Worm (Caenorhabditis elegans) whole organism, early embryonic: ENCODE results near the gene F19C6.5.

Source experiments
- ama-1 ChIP-seq: fragments of 150-350 bp; optimal IDR thresholded peaks from 2 replicates; lab custom pipeline; 2014
- ceh-13 ChIP-seq: fragments of 200-800 bp; sonication (Bioruptor generic); optimal IDR thresholded peaks from 2 replicates; lab custom pipeline; 2018; ENCODE audit warnings: mild to moderate bottlenecking, missing genetic modification characterization, missing compliant biosample characterization
- ets-7 ChIP-seq: sonication (generic microtip); optimal IDR thresholded peaks from 2 replicates; lab custom pipeline; 2016; ENCODE audit warnings: missing genotype, missing genetic modification characterization, missing compliant biosample characterization
- flt-1 ChIP-seq: fragments of 200-800 bp; sonication (Bioruptor generic); IDR thresholded peaks from 2 replicates; pipeline ENCODE4 v1.3.6; 2022; ENCODE audit warnings: missing genetic modification characterization, missing compliant biosample characterization
- sea-1 ChIP-seq: fragments of 200-800 bp; sonication (Bioruptor generic); conservative IDR thresholded peaks from 2 replicates; pipeline ENCODE4 v1.3.6; 2022; ENCODE audit warnings: missing genetic modification characterization, missing compliant biosample characterization
- tbx-37 ChIP-seq: fragments of 200-800 bp; sonication (Bioruptor generic); conservative IDR thresholded peaks from 2 replicates; pipeline ENCODE4 v1.3.6; 2022; ENCODE audit warnings: missing genetic modification reagents, missing genetic modification characterization, missing compliant biosample characterization

DNA sequence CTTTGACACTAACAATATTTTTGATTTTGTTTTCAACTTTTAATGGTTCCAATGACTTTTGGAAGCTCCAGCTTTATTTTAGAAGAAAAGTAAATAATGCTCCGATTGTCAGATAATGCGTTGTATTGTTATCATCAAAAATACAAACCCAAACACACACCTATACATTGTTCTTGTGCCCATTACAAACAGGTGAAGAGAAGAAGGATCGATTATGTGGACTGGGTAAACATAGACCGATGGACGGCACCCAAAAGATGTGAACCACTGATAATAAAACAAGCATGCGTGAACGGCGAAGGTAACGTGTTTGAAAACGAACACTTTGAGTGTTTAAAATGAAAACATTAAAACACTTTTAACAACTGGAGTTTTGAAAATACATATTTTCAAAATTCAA lies 2.4 kb upstream of the F19C6.5 start:
- TF ChIP-seq ets-7 (tag; lab: Kevin White, UChicago) = no peak
- TF ChIP-seq ama-1 (lab: Kevin White, UChicago) = no peak
- no peak for TF ChIP-seq ceh-13
- TF ChIP-seq sea-1 (GFP tag; lab: Robert Waterston, UW) = no peak
- no peak for TF ChIP-seq flt-1 (GFP tag; lab: Robert Waterston, UW)
- no peak for TF ChIP-seq tbx-37 (GFP tag; lab: Robert Waterston, UW)
